Worm (Caenorhabditis elegans): ENCODE measurements around the gene F26F4.6.

F26F4.6 gene

DNA sequence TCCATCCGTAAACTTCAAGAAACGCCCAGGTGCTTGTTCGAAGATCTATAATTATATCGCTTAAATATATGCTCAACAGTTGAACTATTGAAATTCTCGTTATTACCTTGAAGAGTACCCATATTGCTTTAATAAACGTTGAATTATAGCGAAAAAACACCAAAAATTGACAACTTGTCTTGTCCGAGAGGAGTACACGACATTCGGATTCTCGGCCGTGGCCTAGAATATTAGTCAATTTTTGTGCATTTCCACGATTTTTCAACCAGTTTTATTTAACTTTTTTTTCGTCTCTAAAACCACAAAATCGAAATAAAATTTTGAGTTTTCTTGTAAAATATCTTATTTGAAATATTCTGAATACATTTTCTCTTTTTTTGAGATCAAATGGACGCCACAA lies 18.9 kb upstream of the F26F4.6 start, which contains the start of the genes F26F4.9 and cee-1 (continued):
- no peak for TF ChIP-seq lin-11 (tag; optimal IDR thresholded peaks at IDR 0.05)
- TF ChIP-seq lin-39 (tag; optimal IDR thresholded peaks at IDR 0.05) = no peak
- TF ChIP-seq nhr-129 (tag; optimal IDR thresholded peaks at IDR 0.05) = no peak
- no peak for TF ChIP-seq unc-62 (GFP tag; optimal IDR thresholded peaks at IDR 0.05)
- no peak for TF ChIP-seq alr-1 (tag; optimal IDR thresholded peaks at IDR 0.05)
- no peak for TF ChIP-seq R02D3.7 (tag; optimal IDR thresholded peaks at IDR 0.05)
- no peak for TF ChIP-seq nhr-6 (tag; optimal IDR thresholded peaks at IDR 0.05)
- no peak for TF ChIP-seq peb-1 (tag; optimal IDR thresholded peaks at IDR 0.05)
- peak; percentile 67 for TF ChIP-seq sma-9 (GFP tag; optimal IDR thresholded peaks at IDR 0.05)
- no peak for TF ChIP-seq sma-9 (tag; optimal IDR thresholded peaks at IDR 0.05)
- TF ChIP-seq ZK546.5 (tag; optimal IDR thresholded peaks at IDR 0.05) = no peak
- no peak for TF ChIP-seq elt-1 (tag; optimal IDR thresholded peaks at IDR 0.05)
- TF ChIP-seq lin-13 (GFP tag; optimal IDR thresholded peaks at IDR 0.05) = peak; percentile 41

DNA sequence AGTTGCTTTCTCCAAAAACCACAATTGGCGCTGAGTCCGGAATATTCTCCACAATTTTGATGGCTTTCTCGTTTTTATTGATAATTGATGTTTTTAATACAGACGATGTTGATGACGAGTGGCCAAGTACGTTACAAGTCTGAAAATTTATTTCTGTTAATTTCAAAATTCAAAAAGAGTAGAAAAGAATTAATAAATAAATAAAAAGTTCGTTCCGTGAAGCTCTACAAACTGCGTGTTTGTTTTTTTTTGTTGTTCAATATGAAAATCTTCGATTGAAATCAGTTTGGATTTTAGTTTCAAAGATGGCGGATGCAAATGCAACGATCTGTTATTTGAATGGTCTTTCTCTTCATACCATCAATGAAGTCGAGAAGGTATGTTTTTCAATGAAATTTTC lies 17.5 kb upstream of the F26F4.6 start, which contains the start of gene F26F4.2:
Gene F26F4.2 (plus strand): TSS at position 301 of the 400 bp plus-strand sequence.
- no peak for TF ChIP-seq dmd-4 (tag; optimal IDR thresholded peaks at IDR 0.05)
- TF ChIP-seq lin-13 (GFP tag; optimal IDR thresholded peaks at IDR 0.05) = no peak
- no peak for TF ChIP-seq nhr-21 (tag; optimal IDR thresholded peaks at IDR 0.05)
- TF ChIP-seq ceh-82 (tag; optimal IDR thresholded peaks at IDR 0.05) = no peak
- no peak for TF ChIP-seq snpc-4 (tag; optimal IDR thresholded peaks at IDR 0.05)
- TF ChIP-seq lin-11 (tag; optimal IDR thresholded peaks at IDR 0.05) = no peak
- no peak for TF ChIP-seq unc-39 (tag; optimal IDR thresholded peaks at IDR 0.05)
- no peak for TF ChIP-seq R02D3.7 (tag; optimal IDR thresholded peaks at IDR 0.05)
- no peak for TF ChIP-seq ama-1 (optimal IDR thresholded peaks at IDR 0.05)
- no peak for TF ChIP-seq nhr-237 (tag; optimal IDR thresholded peaks at IDR 0.05)
- TF ChIP-seq nhr-6 (tag; optimal IDR thresholded peaks at IDR 0.05) = no peak
- TF ChIP-seq skn-1 (tag; optimal IDR thresholded peaks at IDR 0.05) = no peak
- no peak for TF ChIP-seq nhr-25 (tag; optimal IDR thresholded peaks at IDR 0.05)
- TF ChIP-seq blmp-1 (tag; optimal IDR thresholded peaks at IDR 0.05; ENCODE audit: insufficient read depth) = no peak
- no peak for TF ChIP-seq nhr-77 (tag; optimal IDR thresholded peaks at IDR 0.05)
- no peak for TF ChIP-seq gmeb-1 (tag; optimal IDR thresholded peaks at IDR 0.05)
- no peak for TF ChIP-seq nhr-11 (tag; optimal IDR thresholded peaks at IDR 0.05)
- no peak for TF ChIP-seq lin-39 (tag; optimal IDR thresholded peaks at IDR 0.05)
- TF ChIP-seq Y55F3AM.14 (GFP tag; optimal IDR thresholded peaks at IDR 0.05) = no peak
- TF ChIP-seq ztf-11 (tag; optimal IDR thresholded peaks at IDR 0.05) = no peak

DNA sequence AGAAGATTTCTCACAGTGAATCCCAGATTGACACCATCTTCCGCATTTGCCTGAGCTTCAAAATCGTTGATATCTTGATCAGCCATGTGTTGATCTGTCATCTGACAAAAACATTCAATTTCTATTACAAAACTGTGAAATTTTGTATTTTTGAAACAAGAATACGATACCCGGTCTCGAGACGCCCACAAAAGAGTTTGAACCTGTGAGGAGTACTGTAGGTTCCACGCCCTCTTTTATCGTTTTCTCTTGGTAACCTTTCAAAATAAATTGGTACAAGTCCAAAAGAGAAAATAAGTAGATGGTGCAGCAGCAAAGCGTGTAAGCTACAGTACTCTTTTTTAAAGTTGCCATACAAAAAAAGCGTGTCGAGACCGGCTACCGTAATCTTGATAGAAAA lies 16.5 kb upstream of the F26F4.6 start, which contains the start of gene F26F4.12:
Gene F26F4.12 (minus strand): TSS at position 101 of the 400 bp plus-strand sequence.
- no peak for TF ChIP-seq unc-39 (tag; optimal IDR thresholded peaks at IDR 0.05)
- TF ChIP-seq lin-11 (tag; optimal IDR thresholded peaks at IDR 0.05) = no peak
- TF ChIP-seq ztf-4 (tag; optimal IDR thresholded peaks at IDR 0.05) = no peak
- no peak for TF ChIP-seq lsy-2 (tag; optimal IDR thresholded peaks at IDR 0.05)
- no peak for TF ChIP-seq unc-62 (GFP tag; optimal IDR thresholded peaks at IDR 0.05)
- TF ChIP-seq R02D3.7 (tag; optimal IDR thresholded peaks at IDR 0.05) = no peak
- no peak for TF ChIP-seq sem-4 (tag; optimal IDR thresholded peaks at IDR 0.05)
- no peak for TF ChIP-seq nhr-6 (tag; optimal IDR thresholded peaks at IDR 0.05)
- TF ChIP-seq sma-3 (GFP tag; optimal IDR thresholded peaks at IDR 0.05) = no peak
- no peak for TF ChIP-seq elt-3 (tag; optimal IDR thresholded peaks at IDR 0.05)

DNA sequence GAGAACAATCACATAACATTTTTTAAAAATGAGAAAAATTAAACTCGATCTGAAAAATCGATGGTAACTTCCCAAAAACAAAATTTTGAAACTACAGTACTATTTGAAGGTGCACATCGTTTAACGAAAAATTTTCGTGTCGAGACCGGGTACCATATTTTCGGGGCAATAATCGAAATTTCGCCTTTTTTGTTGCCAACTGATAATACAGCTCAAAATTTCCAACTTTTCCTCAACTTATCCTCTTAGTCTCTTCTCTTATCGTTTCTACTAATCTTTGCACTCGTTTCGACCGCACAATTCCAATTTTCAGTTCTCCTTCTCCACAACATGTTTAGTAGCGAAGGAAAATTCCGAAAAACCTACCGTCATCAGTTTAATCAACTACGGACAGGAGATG lies 13.5 kb upstream of the F26F4.6 start, which contains the start of gene rom-1:
Gene rom-1 (plus strand): TSS at position 301 of the 400 bp plus-strand sequence.
- TF ChIP-seq egl-27 (tag; optimal IDR thresholded peaks at IDR 0.05) (no peak), nhr-129 (tag; optimal IDR thresholded peaks at IDR 0.05) (no peak)

DNA sequence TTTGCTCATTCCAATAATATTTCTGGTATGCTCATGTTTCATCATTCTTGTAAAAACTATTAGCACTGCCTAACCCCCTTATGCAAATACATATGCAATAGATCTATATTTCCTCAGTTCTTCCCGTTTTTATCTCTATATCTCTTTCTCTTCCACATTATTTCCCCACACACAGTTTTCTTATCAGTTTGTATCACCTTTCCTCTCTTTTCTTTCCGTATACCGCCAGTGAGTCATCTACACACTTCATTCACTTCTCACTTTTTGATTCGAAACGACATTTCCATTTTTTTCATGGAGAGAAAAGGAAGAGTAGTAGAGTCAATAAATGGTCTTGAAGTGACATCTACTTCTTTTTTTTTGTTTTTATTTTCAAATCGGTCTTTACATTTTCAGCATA lies 12.9 kb upstream of the F26F4.6 start:
- TF ChIP-seq fos-1 (tag; optimal IDR thresholded peaks at IDR 0.05) (peak; percentile 99), nhr-237 (tag; optimal IDR thresholded peaks at IDR 0.05) (no peak), ztf-11 (tag; optimal IDR thresholded peaks at IDR 0.05) (no peak), mbf-1 (tag; optimal IDR thresholded peaks at IDR 0.05) (no peak), gmeb-1 (tag; optimal IDR thresholded peaks at IDR 0.05) (peak; percentile 20), elt-1 (tag; optimal IDR thresholded peaks at IDR 0.05) (no peak)
